Worm (Caenorhabditis elegans) whole organism, young adult: Measurements from ENCODE around the gene glb-29.

ENCODE experiments used
- B0035.1 ChIP-seq: sonication (generic microtip); optimal IDR thresholded peaks from 2 replicates; lab custom pipeline; 2016; ENCODE audit warnings: missing genetic modification characterization, mild to moderate bottlenecking, missing compliant biosample characterization, missing genotype, missing genetic modification reagents
- B0336.3 ChIP-seq: fragments of 200-800 bp; sonication (Bioruptor generic); IDR thresholded peaks from 2 replicates; pipeline ENCODE4 v1.3.6; 2022; ENCODE audit warnings: missing genetic modification characterization, missing compliant biosample characterization
- D2030.7 ChIP-seq: fragments of 200-800 bp; sonication (Bioruptor generic); IDR thresholded peaks from 2 replicates; pipeline ENCODE4 v1.3.6; 2022; ENCODE audit warnings: missing genetic modification reagents, missing genetic modification characterization, missing compliant biosample characterization
- F10E7.11 ChIP-seq: sonication (generic microtip); optimal IDR thresholded peaks from 2 replicates; lab custom pipeline; 2017; ENCODE audit warnings: mild to moderate bottlenecking, missing genetic modification characterization, moderate library complexity, missing compliant biosample characterization
- F22D6.2 ChIP-seq: sonication (generic microtip); optimal IDR thresholded peaks from 2 replicates; lab custom pipeline; 2016; ENCODE audit warnings: mild to moderate bottlenecking, missing genetic modification characterization, missing compliant biosample characterization
- F33H1.4 ChIP-seq: fragments of 200-800 bp; sonication (Bioruptor generic); IDR thresholded peaks from 2 replicates; pipeline ENCODE4 v1.3.6; 2022; ENCODE audit warnings: missing genetic modification reagents, missing genetic modification characterization, missing compliant biosample characterization
- F37B4.10 ChIP-seq: fragments of 200-800 bp; sonication (Bioruptor generic); IDR thresholded peaks from 2 replicates; pipeline ENCODE4 v1.3.6; 2022; ENCODE audit warnings: missing genetic modification characterization, missing compliant biosample characterization
- F52B5.7 ChIP-seq: sonication (generic microtip); optimal IDR thresholded peaks from 2 replicates; lab custom pipeline; 2016; ENCODE audit warnings: mild to moderate bottlenecking, missing genetic modification characterization, missing compliant biosample characterization
- F55B11.4 ChIP-seq: sonication (generic microtip); optimal IDR thresholded peaks from 2 replicates; lab custom pipeline; 2016; ENCODE audit warnings: missing compliant biosample characterization, missing genetic modification characterization, borderline replicate concordance; ENCODE audit not compliant: insufficient read depth
- F57A8.1 ChIP-seq: fragments of 200-800 bp; sonication (Bioruptor generic); optimal IDR thresholded peaks from 2 replicates; lab custom pipeline; 2018; ENCODE audit warnings: mild to moderate bottlenecking, missing genetic modification characterization, moderate library complexity, missing compliant biosample characterization
- F57C9.4 ChIP-seq: sonication (generic microtip); optimal IDR thresholded peaks from 2 replicates; lab custom pipeline; 2017; ENCODE audit warnings: mild to moderate bottlenecking, missing genetic modification characterization, missing compliant biosample characterization
- T07F8.4 ChIP-seq: sonication (generic microtip); optimal IDR thresholded peaks from 2 replicates; lab custom pipeline; 2016; ENCODE audit warnings: mild to moderate bottlenecking, missing genetic modification characterization, moderate library complexity, missing compliant biosample characterization
- athp-1 ChIP-seq: sonication (generic microtip); optimal IDR thresholded peaks from 2 replicates; lab custom pipeline; 2017; ENCODE audit warnings: mild to moderate bottlenecking, missing genetic modification characterization, missing compliant biosample characterization
- attf-3 ChIP-seq: fragments of 200-800 bp; sonication (Bioruptor generic); conservative IDR thresholded peaks from 2 replicates; pipeline ENCODE4 v1.3.6; 2022; ENCODE audit warnings: missing genetic modification reagents, missing genetic modification characterization, missing compliant biosample characterization
- attf-5 ChIP-seq: fragments of 200-800 bp; sonication (Bioruptor generic); optimal IDR thresholded peaks from 2 replicates; lab custom pipeline; 2018; ENCODE audit warnings: mild to moderate bottlenecking, missing genetic modification characterization, missing compliant biosample characterization
- cebp-1 ChIP-seq, 2 experiments: fragments of 200-800 bp in 1 of 2; sonication (Bioruptor generic) in 1 of 2; sonication (generic microtip) in 1 of 2; IDR thresholded peaks in 1 of 2; optimal IDR thresholded peaks in 1 of 2; 2 replicates each; pipeline versions ENCODE4 v1.3.6 to Lab custom; 2017 to 2022; ENCODE audit warnings: missing compliant biosample characterization in 2 of 2, missing genetic modification characterization in 2 of 2, mild to moderate bottlenecking in 1 of 2, missing genetic modification reagents in 1 of 2, moderate library complexity in 1 of 2
- cebp-2 ChIP-seq: fragments of 200-800 bp; sonication (Bioruptor generic); IDR thresholded peaks from 2 replicates; pipeline ENCODE4 v1.3.6; 2022; ENCODE audit warnings: missing genetic modification characterization, missing compliant biosample characterization
- ceh-100 ChIP-seq: fragments of 200-800 bp; sonication (Bioruptor generic); IDR thresholded peaks from 2 replicates; pipeline ENCODE4 v1.3.6; 2022; ENCODE audit warnings: missing genetic modification reagents, missing genetic modification characterization, missing compliant biosample characterization
- ceh-40 ChIP-seq: fragments of 200-800 bp; sonication (Bioruptor generic); IDR thresholded peaks from 2 replicates; pipeline ENCODE4 v1.3.6; 2022; ENCODE audit warnings: missing genetic modification characterization, missing compliant biosample characterization
- dox-1 ChIP-seq: fragments of 200-800 bp; sonication (Bioruptor generic); IDR thresholded peaks from 2 replicates; pipeline ENCODE4 v1.3.6; 2022; ENCODE audit warnings: missing genetic modification reagents, missing genetic modification characterization, missing compliant biosample characterization
- egl-18 ChIP-seq: fragments of 200-800 bp; sonication (Bioruptor generic); IDR thresholded peaks from 2 replicates; pipeline ENCODE4 v1.3.6; 2022; ENCODE audit warnings: missing genetic modification reagents, missing genetic modification characterization, missing compliant biosample characterization
- fkh-3 ChIP-seq: sonication (generic microtip); optimal IDR thresholded peaks from 2 replicates; lab custom pipeline; 2016; ENCODE audit warnings: mild to moderate bottlenecking, missing genetic modification characterization, missing compliant biosample characterization
- him-1 ChIP-seq: sonication (generic microtip); optimal IDR thresholded peaks from 2 replicates; lab custom pipeline; 2016; ENCODE audit warnings: missing genotype, missing genetic modification reagents, missing genetic modification characterization, missing compliant biosample characterization
- hlh-12 ChIP-seq: sonication (generic microtip); optimal IDR thresholded peaks from 2 replicates; lab custom pipeline; 2016; ENCODE audit warnings: missing genetic modification characterization, missing compliant biosample characterization
- hlh-26 ChIP-seq: fragments of 200-800 bp; sonication (Bioruptor generic); conservative IDR thresholded peaks from 2 replicates; pipeline ENCODE4 v1.3.6; 2022; ENCODE audit warnings: missing genetic modification reagents, missing genetic modification characterization, missing compliant biosample characterization
- hmg-1.2 ChIP-seq: fragments of 200-800 bp; sonication (Bioruptor generic); IDR thresholded peaks from 2 replicates; pipeline ENCODE4 v1.3.6; 2022; ENCODE audit warnings: missing genetic modification reagents, missing genetic modification characterization, missing compliant biosample characterization
- hmg-20 ChIP-seq: fragments of 200-800 bp; sonication (Bioruptor generic); IDR thresholded peaks from 2 replicates; pipeline ENCODE4 v1.3.6; 2022; ENCODE audit warnings: missing genetic modification reagents, missing genetic modification characterization, missing compliant biosample characterization
- lin-26 ChIP-seq: fragments of 200-800 bp; sonication (Bioruptor generic); IDR thresholded peaks from 2 replicates; pipeline ENCODE4 v1.3.6; 2022; ENCODE audit warnings: missing genetic modification reagents, missing genetic modification characterization, missing compliant biosample characterization
- lin-40 ChIP-seq: sonication (generic microtip); optimal IDR thresholded peaks from 2 replicates; lab custom pipeline; 2016; ENCODE audit warnings: missing genetic modification characterization, mild to moderate bottlenecking, missing compliant biosample characterization, missing genotype, missing genetic modification reagents
- madf-10 ChIP-seq: sonication (generic microtip); optimal IDR thresholded peaks from 2 replicates; lab custom pipeline; 2016; ENCODE audit warnings: mild to moderate bottlenecking, missing genetic modification characterization, missing compliant biosample characterization
- madf-3 ChIP-seq: fragments of 200-800 bp; sonication (Bioruptor generic); IDR thresholded peaks from 2 replicates; pipeline ENCODE4 v1.3.6; 2022; ENCODE audit warnings: missing genetic modification reagents, missing genetic modification characterization, missing compliant biosample characterization
- madf-8 ChIP-seq: fragments of 200-800 bp; sonication (Bioruptor generic); conservative IDR thresholded peaks from 2 replicates; pipeline ENCODE4 v1.3.6; 2022; ENCODE audit warnings: missing genetic modification reagents, missing genetic modification characterization, missing compliant biosample characterization
- mel-28 ChIP-seq: sonication (generic microtip); optimal IDR thresholded peaks from 2 replicates; lab custom pipeline; 2016; ENCODE audit warnings: borderline replicate concordance, mild to moderate bottlenecking, missing genetic modification characterization, missing compliant biosample characterization
- nfyb-1 ChIP-seq: fragments of 200-800 bp; sonication (Bioruptor generic); IDR thresholded peaks from 2 replicates; pipeline ENCODE4 v1.3.6; 2022; ENCODE audit warnings: missing genetic modification reagents, missing genetic modification characterization, missing compliant biosample characterization
- nhr-179 ChIP-seq: sonication (generic microtip); optimal IDR thresholded peaks from 2 replicates; lab custom pipeline; 2016; ENCODE audit warnings: mild to moderate bottlenecking, missing genetic modification characterization, missing compliant biosample characterization
- nhr-90 ChIP-seq: sonication (generic microtip); optimal IDR thresholded peaks from 2 replicates; lab custom pipeline; 2016; ENCODE audit warnings: missing genotype, mild to moderate bottlenecking, missing genetic modification characterization, missing compliant biosample characterization
- pbrm-1 ChIP-seq: fragments of 200-800 bp; sonication (Bioruptor generic); IDR thresholded peaks from 2 replicates; pipeline ENCODE4 v1.3.6; 2022; ENCODE audit warnings: missing genetic modification reagents, missing genetic modification characterization, missing compliant biosample characterization
- repo-1 ChIP-seq: sonication (generic microtip); optimal IDR thresholded peaks from 2 replicates; lab custom pipeline; 2017; ENCODE audit warnings: mild to moderate bottlenecking, missing genetic modification characterization, missing compliant biosample characterization
- rpc-1 ChIP-seq, 2 experiments: fragments of 150-350 bp in 1 of 2; sonication (generic microtip) in 1 of 2; optimal IDR thresholded peaks; 2 replicates each; lab custom pipeline; 2014 to 2018; ENCODE audit warnings: missing biosample characterization in 1 of 2, missing genetic modification characterization in 1 of 2, missing genetic modification reagents in 1 of 2, missing genotype in 1 of 2
- sdz-38 ChIP-seq: sonication (generic microtip); optimal IDR thresholded peaks from 2 replicates; lab custom pipeline; 2016; ENCODE audit warnings: missing genotype, missing genetic modification characterization, missing compliant biosample characterization
- sea-2 ChIP-seq: fragments of 200-800 bp; sonication (Bioruptor generic); IDR thresholded peaks from 2 replicates; pipeline ENCODE4 v1.3.6; 2022; ENCODE audit warnings: missing genetic modification characterization, missing compliant biosample characterization
- snpc-1.1 ChIP-seq: sonication (generic microtip); optimal IDR thresholded peaks from 2 replicates; lab custom pipeline; 2017; ENCODE audit warnings: missing genetic modification characterization, mild to moderate bottlenecking, missing compliant biosample characterization, antibody characterized with exemption, moderate library complexity, missing genotype, missing genetic modification reagents; ENCODE audit not compliant: insufficient read depth
- somi-1 ChIP-seq: fragments of 200-800 bp; sonication (Bioruptor generic); optimal IDR thresholded peaks from 2 replicates; lab custom pipeline; 2018; ENCODE audit warnings: mild to moderate bottlenecking, missing genetic modification characterization, missing compliant biosample characterization
- sptf-2 ChIP-seq: fragments of 200-800 bp; sonication (Bioruptor generic); optimal IDR thresholded peaks from 2 replicates; lab custom pipeline; 2018; ENCODE audit warnings: mild to moderate bottlenecking, missing genetic modification characterization, missing compliant biosample characterization
- tbx-9 ChIP-seq: sonication (generic microtip); optimal IDR thresholded peaks from 2 replicates; lab custom pipeline; 2016; ENCODE audit warnings: borderline replicate concordance, missing genetic modification characterization, inconsistent platforms, missing compliant biosample characterization
- zfh-2 ChIP-seq: fragments of 200-800 bp; sonication (Bioruptor generic); conservative IDR thresholded peaks from 2 replicates; pipeline ENCODE4 v1.3.6; 2022; ENCODE audit warnings: missing genetic modification reagents, missing genetic modification characterization, missing compliant biosample characterization
- ztf-25 ChIP-seq: fragments of 200-800 bp; sonication (Bioruptor generic); IDR thresholded peaks from 2 replicates; pipeline ENCODE4 v1.3.6; 2022; ENCODE audit warnings: missing genetic modification reagents, missing genetic modification characterization, missing compliant biosample characterization
- ztf-26 ChIP-seq: sonication (generic microtip); optimal IDR thresholded peaks from 2 replicates; lab custom pipeline; 2017; ENCODE audit warnings: missing genetic modification characterization, missing compliant biosample characterization
- ztf-28 ChIP-seq: fragments of 200-800 bp; sonication (Bioruptor generic); IDR thresholded peaks from 2 replicates; pipeline ENCODE4 v1.3.6; 2022; ENCODE audit warnings: missing genetic modification reagents, missing genetic modification characterization, missing compliant biosample characterization

glb-29 gene

ce11 chrII:11964847-11965246 lies 44.0 kb upstream of the glb-29 start (continued):
- 0 out of 2 replicates have a peak, but pooled peaks have one; percentile 23 for TF ChIP-seq zfh-2 (GFP tag; lab: Robert Waterston, UW)
- TF ChIP-seq attf-5 (GFP tag; lab: Kevin White, UChicago), result peak; percentile 42
- no peak for TF ChIP-seq tbx-9 (tag; lab: Kevin White, UChicago)
- TF ChIP-seq T07F8.4 (tag; lab: Kevin White, UChicago), result no peak
- no peak for TF ChIP-seq F55B11.4
- TF ChIP-seq rpc-1 (optimal IDR thresholded peaks at IDR 0.05; lab: Kevin White, UChicago), result no peak
- TF ChIP-seq rpc-1 (tag; optimal IDR thresholded peaks at IDR 0.05; lab: Kevin White, UChicago), result no peak
- 0 out of 2 replicates have a peak, but pooled peaks have one; percentile 39 for TF ChIP-seq pbrm-1 (GFP tag; lab: Robert Waterston, UW)
- no peak for TF ChIP-seq mel-28 (tag; lab: Kevin White, UChicago)
- no peak for TF ChIP-seq nhr-90 (tag; lab: Kevin White, UChicago)
- TF ChIP-seq sea-2 (GFP tag; lab: Robert Waterston, UW), result no peak
- TF ChIP-seq ztf-25, result no peak
- TF ChIP-seq nfyb-1 (GFP tag; lab: Robert Waterston, UW), result peak; percentile 60
- no peak for TF ChIP-seq him-1 (tag; lab: Kevin White, UChicago)
- TF ChIP-seq F57A8.1, result no peak
- TF ChIP-seq ceh-100, result no peak
- TF ChIP-seq D2030.7 (GFP tag; lab: Robert Waterston, UW), result no peak
- no peak for TF ChIP-seq ceh-40 (GFP tag; lab: Robert Waterston, UW)
- no peak for TF ChIP-seq F57C9.4
- TF ChIP-seq F33H1.4, result 0 out of 2 replicates have a peak, but pooled peaks have one; percentile 9
- TF ChIP-seq snpc-1.1 (tag; lab: Kevin White, UChicago), result no peak
- TF ChIP-seq madf-3 (GFP tag; lab: Robert Waterston, UW), result 0 out of 2 replicates have a peak, but pooled peaks have one; percentile 15
- no peak for TF ChIP-seq repo-1 (tag; lab: Kevin White, UChicago)
- no peak for TF ChIP-seq somi-1 (GFP tag; lab: Kevin White, UChicago)
- no peak for TF ChIP-seq nhr-179 (tag; lab: Kevin White, UChicago)
- TF ChIP-seq cebp-1 (GFP tag; IDR thresholded peaks at IDR 0.05; lab: Robert Waterston, UW), result no peak
- peak; percentile 15 for TF ChIP-seq cebp-1 (tag; optimal IDR thresholded peaks at IDR 0.05; lab: Kevin White, UChicago)
- no peak for TF ChIP-seq ztf-26 (tag; lab: Kevin White, UChicago)
- no peak for TF ChIP-seq hmg-20 (GFP tag; lab: Robert Waterston, UW)
- TF ChIP-seq hlh-12 (tag; lab: Kevin White, UChicago), result no peak
- no peak for TF ChIP-seq F37B4.10 (GFP tag; lab: Robert Waterston, UW)
- TF ChIP-seq attf-3 (GFP tag; lab: Robert Waterston, UW), result no peak
- no peak for TF ChIP-seq sdz-38 (tag; lab: Kevin White, UChicago)
- no peak for TF ChIP-seq egl-18
- peak; percentile 37 for TF ChIP-seq F52B5.7 (tag; lab: Kevin White, UChicago)
- TF ChIP-seq lin-26 (GFP tag; lab: Robert Waterston, UW), result no peak
- TF ChIP-seq madf-8, result no peak
- no peak for TF ChIP-seq cebp-2
- no peak for TF ChIP-seq sptf-2
- no peak for TF ChIP-seq F22D6.2 (tag; lab: Kevin White, UChicago)
- no peak for TF ChIP-seq lin-40 (tag; lab: Kevin White, UChicago)
- TF ChIP-seq athp-1, result peak; percentile 35
- TF ChIP-seq B0336.3 (GFP tag; lab: Robert Waterston, UW), result no peak
- TF ChIP-seq madf-10 (tag; lab: Kevin White, UChicago), result no peak
- no peak for TF ChIP-seq fkh-3
- TF ChIP-seq hmg-1.2, result no peak
- TF ChIP-seq B0035.1, result no peak
- no peak for TF ChIP-seq hlh-26 (GFP tag; lab: Robert Waterston, UW)
- no peak for TF ChIP-seq ztf-28 (GFP tag; lab: Robert Waterston, UW)
- TF ChIP-seq dox-1 (GFP tag; lab: Robert Waterston, UW), result peak; percentile 20; the same call in 1 of the 2 replicates
- no peak for TF ChIP-seq F10E7.11 (tag; lab: Kevin White, UChicago)
